Worm (Caenorhabditis elegans) whole organism, L1 larva: ENCODE results near the gene AC8.3.

Experiments
- egl-27 ChIP-seq, 2 experiments: fragments of 150-350 bp in 1 of 2; sonication (generic microtip); optimal IDR thresholded peaks; 3 replicates each; lab custom pipeline; 2017 to 2018; ENCODE audit warnings: missing biosample characterization in 2 of 2, missing genetic modification characterization in 2 of 2, missing genetic modification reagents in 2 of 2
- elt-2 ChIP-seq: sonication (generic microtip); optimal IDR thresholded peaks from 2 replicates; lab custom pipeline; 2016; ENCODE audit warnings: missing genetic modification characterization, mild to moderate bottlenecking, inconsistent platforms, missing compliant biosample characterization, missing genetic modification reagents
- lin-13 ChIP-seq: fragments of 150-350 bp; optimal IDR thresholded peaks from 2 replicates; lab custom pipeline; 2014; ENCODE audit warnings: missing biosample characterization, missing genetic modification reagents, missing genetic modification characterization
- lin-39 ChIP-seq: fragments of 150-350 bp; optimal IDR thresholded peaks from 2 replicates; lab custom pipeline; 2014; ENCODE audit warnings: missing biosample characterization, missing genetic modification reagents, missing genetic modification characterization
- pqm-1 ChIP-seq: sonication (generic microtip); optimal IDR thresholded peaks from 3 replicates; lab custom pipeline; 2017; ENCODE audit warnings: missing biosample characterization, missing genetic modification characterization
- rnt-1 ChIP-seq: sonication (generic microtip); optimal IDR thresholded peaks from 2 replicates; lab custom pipeline; 2016; ENCODE audit warnings: mild to moderate bottlenecking, missing genetic modification characterization, moderate library complexity, missing compliant biosample characterization
- unc-30 ChIP-seq: sonication (generic microtip); optimal IDR thresholded peaks from 2 replicates; lab custom pipeline; 2017; ENCODE audit warnings: missing biosample characterization, missing genetic modification characterization
- unc-62 ChIP-seq: fragments of 150-350 bp; optimal IDR thresholded peaks from 2 replicates; lab custom pipeline; 2014; ENCODE audit warnings: missing biosample characterization, missing genetic modification reagents, missing genetic modification characterization
- unc-98 ChIP-seq: fragments of 200-800 bp; sonication (Bioruptor generic); IDR thresholded peaks from 2 replicates; pipeline ENCODE4 v1.3.6; 2022; ENCODE audit warnings: missing genetic modification characterization, missing compliant biosample characterization
- zag-1 ChIP-seq: fragments of 150-350 bp; optimal IDR thresholded peaks from 2 replicates; lab custom pipeline; 2014; ENCODE audit warnings: missing biosample characterization, missing genetic modification characterization
- ztf-11 ChIP-seq, 2 experiments: sonication (generic microtip); optimal IDR thresholded peaks; 2 replicates each; lab custom pipeline; 2016 to 2017; ENCODE audit warnings: missing genetic modification characterization in 2 of 2, missing biosample characterization in 1 of 2, missing compliant biosample characterization in 1 of 2

DNA sequence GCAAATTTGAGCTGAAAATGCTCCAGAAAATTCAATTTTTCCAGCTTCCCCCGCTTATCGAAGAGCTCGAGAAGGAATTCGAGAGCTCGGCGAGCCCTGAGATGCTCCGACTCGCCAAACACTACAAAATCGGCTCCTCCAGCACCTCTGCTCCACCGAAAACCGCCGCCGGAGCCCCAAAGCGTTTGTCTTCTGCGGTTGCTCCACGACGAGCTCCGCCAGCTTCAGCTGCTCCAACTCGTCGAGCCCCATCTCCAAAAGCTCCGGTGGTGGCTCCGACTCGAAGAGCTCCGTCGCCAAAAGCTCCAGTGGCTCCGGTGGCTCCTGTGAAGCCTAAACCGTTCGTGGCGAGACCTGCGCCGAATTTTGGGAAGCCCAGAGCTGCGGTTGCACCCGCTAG lies 32.9 kb downstream of the AC8.3 start:
- TF ChIP-seq ztf-11 (tag; optimal IDR thresholded peaks at IDR 0.05; lab: Kevin White, UChicago) (no peak), pqm-1 (no peak), lin-13 (GFP tag; lab: Kevin White, UChicago) (no peak), egl-27 (tag; optimal IDR thresholded peaks at IDR 0.05; lab: Kevin White, UChicago) (no peak), elt-2 (tag; lab: Kevin White, UChicago) (no peak), lin-39 (tag; lab: Kevin White, UChicago) (no peak), unc-98 (GFP tag; lab: Robert Waterston, UW) (no peak), unc-30 (tag; lab: Kevin White, UChicago) (no peak), rnt-1 (tag; lab: Kevin White, UChicago) (no peak), zag-1 (tag; lab: Kevin White, UChicago) (no peak), unc-62 (GFP tag; lab: Kevin White, UChicago) (no peak)
